Fruit fly (Drosophila melanogaster) whole organism: ENCODE measurements around the gene pHCl-2.

Experiments
- CG8478 ChIP-seq: fragments of >200 bp; optimal IDR thresholded peaks from 2 replicates; lab custom pipeline; 2018; ENCODE audit warnings: inconsistent platforms
- Dll ChIP-seq: fragments of >200 bp; optimal IDR thresholded peaks from 2 replicates; lab custom pipeline; 2017
- EcR ChIP-seq, 2 experiments: fragments of >200 bp; optimal IDR thresholded peaks; 2 replicates each; lab custom pipeline; 2017; ENCODE audit warnings: missing biosample characterization in 2 of 2, missing genetic modification characterization in 2 of 2, missing genetic modification reagents in 2 of 2
- pan ChIP-seq: fragments of >200 bp; optimal IDR thresholded peaks from 2 replicates; lab custom pipeline; 2017
- psq ChIP-seq: fragments of >200 bp; optimal IDR thresholded peaks from 2 replicates; lab custom pipeline; 2017
- usp ChIP-seq: fragments of >200 bp; optimal IDR thresholded peaks from 2 replicates; lab custom pipeline; 2017; ENCODE audit warnings: missing biosample characterization, missing genetic modification characterization, mixed read lengths

dm6 chr3R:31336291-31336690 lies 31.1 kb upstream of the pHCl-2 start:
- no peak for TF ChIP-seq psq (lab: Kevin White, UChicago)
- no peak for TF ChIP-seq Dll (lab: Kevin White, UChicago)
- TF ChIP-seq CG8478 (lab: Kevin White, UChicago), result no peak
- no peak for TF ChIP-seq pan (lab: Kevin White, UChicago)
- no peak for TF ChIP-seq usp (GFP tag; lab: Kevin White, UChicago)
- no peak for TF ChIP-seq EcR (GFP tag; optimal IDR thresholded peaks at IDR 0.05; lab: Kevin White, UChicago)
